Fruit fly (Drosophila melanogaster) whole organism, prepupa: ENCODE results near the gene vers.

Experiments
- CG15336 ChIP-seq: fragments of 200-800 bp; sonication (Bioruptor generic); IDR thresholded peaks from 2 replicates; pipeline ENCODE4 v1.3.6; 2022; ENCODE audit warnings: missing biosample characterization, missing genetic modification characterization
- CG6792 ChIP-seq: fragments of 200-800 bp; sonication (Bioruptor generic); optimal IDR thresholded peaks from 3 replicates; lab custom pipeline; 2016; ENCODE audit warnings: missing biosample characterization, missing genetic modification characterization
- Eip78C ChIP-seq: fragments of 200-800 bp; sonication (Bioruptor generic); peaks from one replicate; lab custom pipeline; 2016; ENCODE audit warnings: missing biosample characterization, missing genetic modification characterization
- Sox102F ChIP-seq: fragments of 200-800 bp; sonication (Bioruptor generic); optimal IDR thresholded peaks from 2 replicates; lab custom pipeline; 2016; ENCODE audit warnings: missing biosample characterization, mild to moderate bottlenecking, missing genetic modification characterization
- pdm3 ChIP-seq: fragments of 200-800 bp; sonication (Bioruptor generic); optimal IDR thresholded peaks from 3 replicates; lab custom pipeline; 2016; ENCODE audit warnings: missing biosample characterization, missing genetic modification characterization

dm6 chr3L:12136630-12137029 lies 20.7 kb downstream of the vers start, which contains the start of the genes CG5645 and Atg12:
- TF ChIP-seq CG6792 (GFP tag; lab: Kevin White, UChicago) (peak; percentile 52), Eip78C (GFP tag; lab: Kevin White, UChicago) (peak; percentile 92), CG15336 (GFP tag; lab: Robert Waterston, UW) (peak; percentile 48), Sox102F (GFP tag; lab: Kevin White, UChicago) (no peak), pdm3 (GFP tag; lab: Kevin White, UChicago) (peak; percentile 63)
